Worm (Caenorhabditis elegans): ENCODE data around the gene srw-42.

Gene srw-42

DNA sequence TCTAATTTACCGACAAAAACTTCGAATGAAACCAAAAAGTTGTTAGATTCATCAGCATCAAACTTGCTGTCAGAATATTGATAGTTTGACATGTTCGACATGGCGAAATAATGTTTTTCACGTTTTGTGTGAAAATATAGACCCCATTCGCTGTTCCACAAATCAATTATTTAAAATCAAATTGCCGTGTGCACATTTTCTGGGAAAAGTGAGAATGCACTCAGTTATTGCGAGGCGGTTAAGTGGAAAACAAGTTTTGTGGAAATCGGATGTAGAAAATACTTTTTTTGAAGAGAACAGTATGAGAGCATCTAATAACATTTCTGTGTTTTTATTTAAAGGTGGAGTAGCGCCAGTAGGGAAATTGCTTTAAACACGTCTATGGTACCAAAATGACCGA is at the start of gene srw-42:
srw-42 (minus strand) TSS at position 101 of the 400 bp plus-strand sequence.
- TF ChIP-seq tra-4 (tag; optimal IDR thresholded peaks at IDR 0.05) (no peak), pes-1 (GFP tag; IDR thresholded peaks at IDR 0.05) (no peak), tbx-11 (GFP tag; IDR thresholded peaks at IDR 0.05) (no peak), ceh-13 (GFP tag; optimal IDR thresholded peaks at IDR 0.05) (no peak), flt-1 (GFP tag; IDR thresholded peaks at IDR 0.05) (no peak), ceh-36 (tag; optimal IDR thresholded peaks at IDR 0.05) (no peak)

DNA sequence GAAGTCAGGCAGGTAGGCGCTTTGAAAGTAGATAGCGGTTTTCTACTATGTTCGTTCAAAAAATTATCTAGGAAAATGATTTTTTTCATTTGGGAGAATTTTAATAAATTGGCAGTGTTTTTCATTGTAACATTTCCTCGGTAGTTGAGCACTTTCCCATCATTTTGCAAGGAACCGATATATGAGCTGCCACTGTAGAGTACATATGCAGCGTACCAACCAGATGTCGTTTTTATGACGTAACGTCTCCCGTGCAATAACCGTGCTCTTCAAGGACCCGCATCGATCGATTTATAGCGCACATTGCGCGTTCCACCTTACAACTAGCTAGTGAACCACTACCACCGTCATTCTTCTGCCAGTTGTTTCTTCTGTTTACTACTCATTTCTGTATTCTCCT is 48.5 kb upstream of the srw-42 start, which contains the start of gene T25E12.6:
T25E12.6 (plus strand) TSS at position 301 of the 400 bp plus-strand sequence.
- TF ChIP-seq ceh-36 (tag; optimal IDR thresholded peaks at IDR 0.05), result no peak
- no peak for TF ChIP-seq sea-1 (GFP tag; conservative IDR thresholded peaks at IDR 0.05)
- TF ChIP-seq pes-1 (GFP tag; IDR thresholded peaks at IDR 0.05), result no peak
- TF ChIP-seq hmbx-1 (tag; optimal IDR thresholded peaks at IDR 0.05), result no peak
- no peak for TF ChIP-seq aly-1 (tag; optimal IDR thresholded peaks at IDR 0.05)
- no peak for TF ChIP-seq tbx-11 (GFP tag; IDR thresholded peaks at IDR 0.05)

DNA sequence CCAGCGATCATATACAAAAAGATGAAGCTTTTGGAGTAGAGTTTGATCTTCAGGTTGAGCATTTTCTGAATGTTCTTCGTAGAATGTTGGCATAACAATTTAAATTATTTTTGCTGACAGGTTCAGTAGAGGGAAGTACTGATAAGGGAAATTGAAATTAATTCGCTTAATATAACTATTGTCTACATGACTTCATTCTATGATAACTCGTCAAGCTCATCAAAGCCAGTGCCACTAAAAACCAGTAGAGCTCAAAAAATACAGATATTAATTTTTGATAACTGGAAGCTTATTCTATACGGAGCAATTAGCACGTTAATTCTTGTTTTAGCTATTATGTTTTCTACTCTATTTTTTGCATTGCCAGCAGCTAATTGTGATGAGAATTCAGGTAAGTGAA is 45.5 kb upstream of the srw-42 start, which contains the start of the genes clec-29 and clec-39:
clec-29 (minus strand) TSS at position 101 of the 400 bp plus-strand sequence.
clec-39 (plus strand) TSS at position 169 of the 400 bp plus-strand sequence.
- no peak for TF ChIP-seq flt-1 (GFP tag; IDR thresholded peaks at IDR 0.05)
- TF ChIP-seq scrt-1 (GFP tag; IDR thresholded peaks at IDR 0.05), result no peak
- TF ChIP-seq tra-4 (tag; optimal IDR thresholded peaks at IDR 0.05), result no peak
- TF ChIP-seq hmg-4 (GFP tag; optimal IDR thresholded peaks at IDR 0.05), result no peak
- TF ChIP-seq tbx-37 (GFP tag; conservative IDR thresholded peaks at IDR 0.05), result no peak
- no peak for TF ChIP-seq pes-1 (GFP tag; IDR thresholded peaks at IDR 0.05)
- no peak for TF ChIP-seq ama-1 (optimal IDR thresholded peaks at IDR 0.05)
- TF ChIP-seq hnd-1 (tag; optimal IDR thresholded peaks at IDR 0.05), result no peak
- no peak for TF ChIP-seq hmbx-1 (tag; optimal IDR thresholded peaks at IDR 0.05)
- no peak for TF ChIP-seq ceh-13 (GFP tag; optimal IDR thresholded peaks at IDR 0.05)
- no peak for TF ChIP-seq ceh-36 (tag; optimal IDR thresholded peaks at IDR 0.05)
- TF ChIP-seq F13C5.2 (tag; optimal IDR thresholded peaks at IDR 0.05), result no peak
- TF ChIP-seq tbx-11 (GFP tag; IDR thresholded peaks at IDR 0.05), result no peak
- TF ChIP-seq B0310.2 (tag; optimal IDR thresholded peaks at IDR 0.05), result no peak
- TF ChIP-seq ets-7 (tag; optimal IDR thresholded peaks at IDR 0.05), result no peak
- no peak for TF ChIP-seq aly-1 (tag; optimal IDR thresholded peaks at IDR 0.05)
- TF ChIP-seq sea-1 (GFP tag; conservative IDR thresholded peaks at IDR 0.05), result no peak

DNA sequence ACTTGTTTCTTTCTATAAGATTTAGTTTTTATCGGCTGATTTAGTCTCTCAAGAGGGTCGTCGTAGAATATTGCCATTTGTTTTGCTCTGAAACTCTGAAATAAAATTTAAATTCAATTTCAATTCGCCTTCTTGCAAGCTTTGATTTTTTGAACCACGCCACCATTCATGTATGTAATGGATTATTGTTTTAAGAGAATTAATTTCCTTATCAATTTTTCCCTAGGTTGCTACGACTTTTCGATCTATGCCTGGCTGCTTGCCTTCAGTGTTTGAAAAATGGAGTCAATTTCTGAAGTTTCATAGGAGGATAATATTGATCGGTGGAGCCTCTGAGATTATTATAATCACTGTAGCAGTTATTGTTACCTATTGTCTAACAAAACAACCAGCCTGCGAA is 41.9 kb upstream of the srw-42 start, which contains the start of the genes clec-38 and clec-34:
clec-38 (minus strand) TSS at position 101 of the 400 bp plus-strand sequence.
clec-34 (plus strand) TSS at position 248 of the 400 bp plus-strand sequence.
- TF ChIP-seq ets-7 (tag; optimal IDR thresholded peaks at IDR 0.05) (no peak), F13C5.2 (tag; optimal IDR thresholded peaks at IDR 0.05) (no peak), hnd-1 (tag; optimal IDR thresholded peaks at IDR 0.05) (no peak), aly-1 (tag; optimal IDR thresholded peaks at IDR 0.05) (no peak), tbx-11 (GFP tag; IDR thresholded peaks at IDR 0.05) (no peak), scrt-1 (GFP tag; IDR thresholded peaks at IDR 0.05) (no peak), ama-1 (optimal IDR thresholded peaks at IDR 0.05) (no peak), B0310.2 (tag; optimal IDR thresholded peaks at IDR 0.05) (no peak), pes-1 (GFP tag; IDR thresholded peaks at IDR 0.05) (no peak), ceh-36 (tag; optimal IDR thresholded peaks at IDR 0.05) (no peak), hmg-4 (GFP tag; optimal IDR thresholded peaks at IDR 0.05) (no peak), tbx-37 (GFP tag; conservative IDR thresholded peaks at IDR 0.05) (no peak), hmbx-1 (tag; optimal IDR thresholded peaks at IDR 0.05) (no peak), flt-1 (GFP tag; IDR thresholded peaks at IDR 0.05) (no peak), sea-1 (GFP tag; conservative IDR thresholded peaks at IDR 0.05) (no peak), tra-4 (tag; optimal IDR thresholded peaks at IDR 0.05) (no peak), ceh-13 (GFP tag; optimal IDR thresholded peaks at IDR 0.05) (no peak)

DNA sequence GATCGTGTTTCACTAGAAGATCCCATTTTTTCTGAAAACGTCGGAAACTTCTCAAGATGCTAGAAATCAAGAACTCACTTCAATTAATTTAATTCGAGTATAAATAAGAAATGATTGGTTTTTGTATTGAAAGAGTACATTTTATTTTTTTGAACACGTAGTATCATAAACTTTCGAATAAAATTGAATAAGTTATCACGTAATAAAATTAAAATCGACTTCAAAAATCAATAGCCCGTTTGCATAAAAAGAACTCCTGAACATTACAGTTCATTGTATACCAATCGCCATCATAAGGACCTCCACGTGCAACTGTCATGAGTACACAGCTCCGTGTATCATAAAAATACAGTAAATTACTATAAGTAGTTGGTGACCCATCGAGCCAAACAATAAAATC is 40.0 kb upstream of the srw-42 start, which contains the start of gene T25E12.16:
T25E12.16 (minus strand) TSS at position 101 of the 400 bp plus-strand sequence.
- TF ChIP-seq F13C5.2 (tag; optimal IDR thresholded peaks at IDR 0.05) (no peak), hmbx-1 (tag; optimal IDR thresholded peaks at IDR 0.05) (no peak), aly-1 (tag; optimal IDR thresholded peaks at IDR 0.05) (no peak), flt-1 (GFP tag; IDR thresholded peaks at IDR 0.05) (no peak), ets-7 (tag; optimal IDR thresholded peaks at IDR 0.05) (no peak), hnd-1 (tag; optimal IDR thresholded peaks at IDR 0.05) (no peak), scrt-1 (GFP tag; IDR thresholded peaks at IDR 0.05) (no peak), tra-4 (tag; optimal IDR thresholded peaks at IDR 0.05) (no peak), tbx-11 (GFP tag; IDR thresholded peaks at IDR 0.05) (no peak), sea-1 (GFP tag; conservative IDR thresholded peaks at IDR 0.05) (no peak), hmg-4 (GFP tag; optimal IDR thresholded peaks at IDR 0.05) (no peak), ceh-36 (tag; optimal IDR thresholded peaks at IDR 0.05) (no peak), ama-1 (optimal IDR thresholded peaks at IDR 0.05) (no peak)

DNA sequence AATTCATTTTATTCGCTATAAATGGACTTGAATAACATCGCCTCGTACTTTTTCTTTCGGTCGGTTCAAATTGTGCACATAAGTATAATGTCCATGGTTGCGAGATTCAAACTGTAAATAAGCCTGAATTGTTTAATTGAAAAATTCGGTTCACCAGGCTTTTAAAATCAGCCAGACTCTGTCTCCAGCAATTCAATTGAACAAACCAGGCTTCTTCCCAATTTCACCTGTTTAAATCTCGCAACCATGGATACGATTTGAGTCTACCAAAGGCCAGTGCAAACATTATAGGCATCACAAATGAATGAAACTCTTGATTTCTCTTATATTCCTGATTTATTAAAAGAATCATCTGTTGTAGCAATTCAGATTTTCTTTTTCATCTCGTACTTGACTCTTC is 38.0 kb upstream of the srw-42 start, which contains the start of gene srz-100:
srz-100 (plus strand) TSS at position 301 of the 400 bp plus-strand sequence.
- no peak for TF ChIP-seq hnd-1 (tag; optimal IDR thresholded peaks at IDR 0.05)
- no peak for TF ChIP-seq tbx-11 (GFP tag; IDR thresholded peaks at IDR 0.05)
- TF ChIP-seq F13C5.2 (tag; optimal IDR thresholded peaks at IDR 0.05), result no peak
- no peak for TF ChIP-seq sea-1 (GFP tag; conservative IDR thresholded peaks at IDR 0.05)
- TF ChIP-seq scrt-1 (GFP tag; IDR thresholded peaks at IDR 0.05), result no peak
- no peak for TF ChIP-seq tra-4 (tag; optimal IDR thresholded peaks at IDR 0.05)
- no peak for TF ChIP-seq hmg-4 (GFP tag; optimal IDR thresholded peaks at IDR 0.05)
- TF ChIP-seq aly-1 (tag; optimal IDR thresholded peaks at IDR 0.05), result no peak
- no peak for TF ChIP-seq flt-1 (GFP tag; IDR thresholded peaks at IDR 0.05)
- TF ChIP-seq pes-1 (GFP tag; IDR thresholded peaks at IDR 0.05), result no peak
- no peak for TF ChIP-seq ets-7 (tag; optimal IDR thresholded peaks at IDR 0.05)
- no peak for TF ChIP-seq hmbx-1 (tag; optimal IDR thresholded peaks at IDR 0.05)
- TF ChIP-seq B0310.2 (tag; optimal IDR thresholded peaks at IDR 0.05), result no peak
- no peak for TF ChIP-seq ama-1 (optimal IDR thresholded peaks at IDR 0.05)
- TF ChIP-seq ceh-36 (tag; optimal IDR thresholded peaks at IDR 0.05), result no peak
- no peak for TF ChIP-seq tbx-37 (GFP tag; conservative IDR thresholded peaks at IDR 0.05)
- no peak for TF ChIP-seq ceh-13 (GFP tag; optimal IDR thresholded peaks at IDR 0.05)

DNA sequence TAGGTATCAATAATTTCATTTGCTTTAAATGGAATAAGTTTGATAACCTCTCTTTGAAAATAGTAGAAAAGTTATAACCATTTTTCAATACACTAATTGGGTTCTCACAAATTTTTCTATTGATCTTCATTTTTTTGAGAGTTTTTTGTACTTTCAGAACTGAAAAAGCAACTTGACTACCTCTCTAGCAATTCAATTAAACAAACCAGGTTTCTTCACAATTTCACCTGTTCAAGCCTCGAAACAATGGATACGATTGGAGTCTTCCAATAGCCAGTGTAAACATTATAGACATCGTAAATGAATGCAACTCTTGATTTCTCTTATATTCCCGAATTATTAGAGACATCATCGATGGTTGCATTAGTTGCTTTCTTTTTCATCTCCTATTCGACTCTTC is 36.3 kb upstream of the srw-42 start, which contains the start of gene srz-99:
srz-99 (plus strand) TSS at position 301 of the 400 bp plus-strand sequence.
- TF ChIP-seq tra-4 (tag; optimal IDR thresholded peaks at IDR 0.05) (no peak), B0310.2 (tag; optimal IDR thresholded peaks at IDR 0.05) (no peak), hnd-1 (tag; optimal IDR thresholded peaks at IDR 0.05) (no peak), scrt-1 (GFP tag; IDR thresholded peaks at IDR 0.05) (no peak), F13C5.2 (tag; optimal IDR thresholded peaks at IDR 0.05) (no peak), ets-7 (tag; optimal IDR thresholded peaks at IDR 0.05) (no peak), ceh-36 (tag; optimal IDR thresholded peaks at IDR 0.05) (no peak), flt-1 (GFP tag; IDR thresholded peaks at IDR 0.05) (no peak)
